Worm (Caenorhabditis elegans): Measurements from ENCODE around the gene F20D6.10.

The F20D6.10 gene

DNA sequence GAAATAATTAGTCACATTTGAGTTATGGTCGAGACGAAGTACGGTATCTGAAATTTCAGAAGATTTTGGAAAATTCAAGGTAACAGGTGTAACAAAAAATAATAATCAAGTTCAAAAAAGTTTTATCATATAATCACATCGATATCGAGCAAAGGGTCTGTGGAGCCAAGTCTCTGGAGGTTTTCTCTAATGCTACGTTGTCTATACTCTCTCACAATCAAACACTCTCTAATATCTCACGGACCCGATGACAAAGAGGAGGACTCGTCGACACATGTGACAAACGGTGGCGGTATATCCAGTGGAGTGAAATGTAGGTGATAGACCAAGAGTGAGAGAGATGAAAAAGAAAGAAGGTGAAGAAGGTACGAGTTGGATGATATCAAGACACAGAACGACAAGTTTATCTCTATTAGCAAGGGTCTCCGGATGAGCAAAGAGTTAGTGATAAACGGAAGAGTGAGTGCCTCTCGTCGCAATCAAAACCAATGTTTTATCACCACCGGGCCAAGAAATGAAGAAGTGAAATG is at the start of gene F20D6.10:
F20D6.10 (minus strand) TSS at position 51 of the 530 bp plus-strand sequence.
- TF ChIP-seq mxl-3 (GFP tag; optimal IDR thresholded peaks at IDR 0.05) (no peak), nhr-11 (tag; optimal IDR thresholded peaks at IDR 0.05) (peak; percentile 34), dmd-9 (GFP tag; IDR thresholded peaks at IDR 0.05) (no peak), unc-62 (GFP tag; optimal IDR thresholded peaks at IDR 0.05 in 1 of 2) (peak in 1 of 2 experiments; percentile 33), unc-62 (tag; optimal IDR thresholded peaks at IDR 0.05) (no peak), aha-1 (tag) (peak; percentile 58), lim-7 (GFP tag; IDR thresholded peaks at IDR 0.05) (no peak), hlh-30 (tag; optimal IDR thresholded peaks at IDR 0.05; ENCODE audit: insufficient read depth) (peak; percentile 41), daf-16 (GFP tag; optimal IDR thresholded peaks at IDR 0.05) (peak in 1 of 2 experiments; percentile 55), daf-16 (tag; optimal IDR thresholded peaks at IDR 0.05) (no peak), nhr-111 (GFP tag; optimal IDR thresholded peaks at IDR 0.05) (no peak)

DNA sequence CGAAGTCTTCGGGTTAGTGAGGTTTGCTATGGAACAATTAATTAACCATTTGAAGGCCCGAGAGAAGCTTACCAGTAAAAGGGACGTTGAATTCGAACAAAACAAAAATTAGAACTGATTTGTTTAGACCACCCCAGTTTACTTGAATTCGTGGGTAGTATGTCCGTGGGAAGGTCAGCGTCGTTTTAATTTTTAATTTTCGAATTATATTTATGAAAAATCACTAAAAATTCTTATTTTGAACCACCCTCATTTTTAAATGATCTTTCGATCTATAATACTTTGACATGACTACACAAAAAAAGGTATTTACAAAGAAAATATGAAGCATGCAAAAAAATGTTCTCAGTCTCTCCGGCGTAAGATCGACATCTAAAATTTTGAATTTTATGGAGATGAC is 49.7 kb upstream of the F20D6.10 start, which contains the start of gene C16D9.5:
C16D9.5 (minus strand) TSS at position 101 of the 400 bp plus-strand sequence.
- TF ChIP-seq nhr-25 (tag; optimal IDR thresholded peaks at IDR 0.05; ENCODE audit: borderline replicate concordance, insufficient read depth) (no peak), daf-12 (tag; optimal IDR thresholded peaks at IDR 0.05) (no peak), mxl-2 (GFP tag; conservative IDR thresholded peaks at IDR 0.05) (no peak), lsy-2 (tag; optimal IDR thresholded peaks at IDR 0.05) (no peak)

DNA sequence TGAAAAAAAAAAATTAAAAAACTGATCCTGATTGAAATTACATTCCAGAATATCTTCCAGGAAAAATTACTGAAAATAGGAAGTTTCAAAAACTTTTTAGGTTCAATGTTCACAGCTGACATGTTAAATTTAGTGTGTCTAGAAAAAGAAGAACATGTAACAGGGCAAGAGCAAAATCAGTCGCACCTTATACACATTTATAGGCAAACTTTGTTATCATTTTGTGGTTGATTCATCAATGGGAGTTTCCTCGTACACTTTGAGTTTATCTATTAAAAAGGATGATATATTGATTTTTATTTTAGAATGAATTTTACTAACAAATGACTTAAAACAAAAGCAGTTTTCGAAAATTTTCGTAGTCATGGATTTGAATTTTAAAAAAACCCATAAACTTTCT is 47.5 kb upstream of the F20D6.10 start:
- TF ChIP-seq nhr-28 (tag; optimal IDR thresholded peaks at IDR 0.05) (peak; percentile 48), F37D6.2 (tag; optimal IDR thresholded peaks at IDR 0.05) (no peak), pqm-1 (tag; optimal IDR thresholded peaks at IDR 0.05) (peak; percentile 50), daf-16 (GFP tag; optimal IDR thresholded peaks at IDR 0.05) (no peak), daf-16 (tag; optimal IDR thresholded peaks at IDR 0.05) (peak; percentile 26), aha-1 (tag) (peak; percentile 29), lin-39 (tag; optimal IDR thresholded peaks at IDR 0.05) (no peak), dmd-8 (GFP tag; IDR thresholded peaks at IDR 0.05) (no peak), F26F4.8 (GFP tag; conservative IDR thresholded peaks at IDR 0.05) (no peak), unc-62 (GFP tag; optimal IDR thresholded peaks at IDR 0.05 in 1 of 2) (peak in 1 of 2 experiments; percentile 64), unc-62 (tag; optimal IDR thresholded peaks at IDR 0.05) (no peak)

DNA sequence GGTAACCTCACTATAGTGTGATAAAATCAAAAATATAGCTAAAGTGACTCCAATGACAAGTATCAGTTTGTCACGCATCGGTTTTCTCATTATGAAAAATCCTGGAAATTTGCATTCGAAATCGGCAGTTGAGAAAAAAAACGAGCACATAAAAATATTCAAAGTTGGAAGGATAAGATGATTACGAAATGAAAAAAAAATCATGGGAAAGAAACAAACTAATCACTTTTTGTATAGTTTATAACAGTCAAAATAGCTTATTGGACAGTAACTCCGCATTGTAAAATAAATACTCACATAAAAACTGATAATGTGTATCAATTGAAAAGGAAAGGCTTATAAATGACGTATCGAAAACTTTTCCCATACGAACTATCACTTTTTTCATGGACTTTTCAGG is 47.1 kb upstream of the F20D6.10 start, which contains the start of gene C16D9.4:
C16D9.4 (minus strand) TSS at position 101 of the 400 bp plus-strand sequence.
- no peak for TF ChIP-seq Y105C5A.15 (GFP tag; IDR thresholded peaks at IDR 0.05)
- peak; percentile 33; the same call in 1 of the 2 replicates for TF ChIP-seq php-3 (GFP tag; IDR thresholded peaks at IDR 0.05)

- no peak for TF ChIP-seq vab-7 (GFP tag; IDR thresholded peaks at IDR 0.05)
- TF ChIP-seq skn-1 (tag; optimal IDR thresholded peaks at IDR 0.05), result no peak
- no peak for TF ChIP-seq T26A8.4 (GFP tag; IDR thresholded peaks at IDR 0.05)
- no peak for TF ChIP-seq cey-2 (tag; optimal IDR thresholded peaks at IDR 0.05; ENCODE audit: borderline replicate concordance, insufficient read depth)
- TF ChIP-seq mdt-29 (GFP tag; IDR thresholded peaks at IDR 0.05), result no peak
- no peak for TF ChIP-seq unc-62 (GFP tag; optimal IDR thresholded peaks at IDR 0.05 in 1 of 2)
- TF ChIP-seq unc-62 (tag; optimal IDR thresholded peaks at IDR 0.05), result no peak
- TF ChIP-seq lin-13 (GFP tag; optimal IDR thresholded peaks at IDR 0.05), result no peak
- TF ChIP-seq zfp-3 (GFP tag; conservative IDR thresholded peaks at IDR 0.05), result no peak
- TF ChIP-seq dmd-8 (GFP tag; IDR thresholded peaks at IDR 0.05), result no peak
- no peak for TF ChIP-seq lin-29 (GFP tag; IDR thresholded peaks at IDR 0.05)
- no peak for TF ChIP-seq unc-130 (GFP tag; optimal IDR thresholded peaks at IDR 0.05)
- TF ChIP-seq unc-39 (tag; optimal IDR thresholded peaks at IDR 0.05), result no peak
- no peak for TF ChIP-seq madf-5 (GFP tag; IDR thresholded peaks at IDR 0.05)
- no peak for TF ChIP-seq ceh-28 (tag; optimal IDR thresholded peaks at IDR 0.05)
- no peak for TF ChIP-seq egl-43 (GFP tag; IDR thresholded peaks at IDR 0.05)
- no peak for TF ChIP-seq saeg-2 (GFP tag; IDR thresholded peaks at IDR 0.05)
- no peak for TF ChIP-seq nhr-11 (tag; optimal IDR thresholded peaks at IDR 0.05)
- no peak for TF ChIP-seq php-3 (GFP tag; IDR thresholded peaks at IDR 0.05)
Observed at ce11 chrV:8239928-8240327, 44.2 kb upstream of the F20D6.10 start, which contains the start of gene C16D9.3. Gene C16D9.3, minus strand, starts transcription at chrV:8240028.

Data from whole organism, L4 larva.